Worm (Caenorhabditis elegans) whole organism, L3 larva: Measurements from ENCODE around the gene wago-5.

Experiments used
- R02D3.7 ChIP-seq: fragments of 150-350 bp; optimal IDR thresholded peaks from 2 replicates; lab custom pipeline; 2014; ENCODE audit warnings: missing biosample characterization, missing genetic modification characterization
- ama-1 ChIP-seq: fragments of 150-350 bp; optimal IDR thresholded peaks from 2 replicates; lab custom pipeline; 2018
- egl-5 ChIP-seq: fragments of 150-350 bp; optimal IDR thresholded peaks from 2 replicates; lab custom pipeline; 2017; ENCODE audit warnings: missing biosample characterization, missing genetic modification reagents, missing genetic modification characterization, inconsistent platforms
- fkh-10 ChIP-seq: sonication (generic microtip); optimal IDR thresholded peaks from 2 replicates; lab custom pipeline; 2017; ENCODE audit warnings: missing biosample characterization, missing genetic modification reagents, missing genetic modification characterization

DNA sequence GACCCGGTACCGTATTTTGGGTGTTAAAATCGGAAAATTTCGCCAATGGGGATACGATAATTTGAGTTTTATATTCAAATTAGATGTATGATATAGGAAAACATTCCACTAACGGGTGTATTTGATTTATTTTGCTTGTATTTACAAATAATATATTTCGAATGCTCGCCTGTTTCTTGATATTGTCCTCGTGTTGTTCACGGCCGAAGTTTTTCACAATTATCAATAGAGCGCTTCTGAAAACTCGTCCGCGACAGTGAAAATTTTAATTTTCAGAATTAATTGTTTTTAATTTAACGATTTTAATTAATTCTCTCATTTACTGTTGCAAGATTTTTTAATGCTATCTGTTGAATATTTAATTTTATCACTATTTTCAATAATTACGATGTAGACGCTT is 4.4 kb upstream of the wago-5 start:
- TF ChIP-seq fkh-10 (GFP tag; lab: Kevin White, UChicago) = no peak
- no peak for TF ChIP-seq R02D3.7
- no peak for TF ChIP-seq ama-1
- TF ChIP-seq egl-5 = no peak
